Fruit fly (Drosophila melanogaster): ENCODE data around the gene Sgs1.

DNA sequence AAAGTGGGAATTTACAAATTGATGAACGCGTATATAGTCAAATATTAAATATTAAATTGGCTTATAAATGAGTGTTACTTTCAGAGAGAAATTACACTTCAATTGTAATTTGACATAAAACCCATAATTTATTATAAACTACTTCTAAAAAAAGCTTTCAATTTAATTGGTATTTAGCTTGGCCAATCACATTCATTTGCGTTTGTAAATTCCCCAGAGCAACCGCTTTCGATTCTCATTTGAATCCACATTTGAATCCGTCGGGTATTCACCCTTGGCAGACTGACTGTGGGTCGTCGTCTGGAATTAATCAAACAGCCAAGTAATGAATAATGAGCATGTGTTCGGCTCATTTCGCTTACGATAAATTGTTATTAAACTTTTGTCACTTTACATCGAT, 41.3 kb upstream of the Sgs1 start:
- TF ChIP-seq Dll (optimal IDR thresholded peaks at IDR 0.05) (no peak), pan (optimal IDR thresholded peaks at IDR 0.05) (no peak), usp (GFP tag; optimal IDR thresholded peaks at IDR 0.05) (no peak), psq (optimal IDR thresholded peaks at IDR 0.05) (no peak)
